Worm (Caenorhabditis elegans): Measurements from ENCODE around the gene cest-7.

DNA sequence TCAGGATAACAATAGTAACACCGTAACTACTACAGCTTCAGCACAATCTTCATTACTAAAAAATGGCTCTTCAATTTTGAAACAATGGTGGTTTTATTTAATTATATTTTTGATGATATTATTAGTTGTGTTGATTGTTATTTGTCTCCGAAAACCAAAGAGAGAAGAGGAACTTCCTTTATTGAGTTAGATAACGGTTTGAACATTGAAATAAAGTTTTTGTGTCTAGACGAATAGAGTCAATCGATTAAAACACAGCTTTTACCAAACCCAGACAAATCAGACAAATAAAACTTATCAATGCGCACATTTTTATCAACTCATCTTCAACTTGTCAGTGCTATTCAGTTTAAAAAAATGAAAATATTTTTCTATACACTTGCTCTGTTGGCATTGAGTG lies at the start of gene cest-7:
- TF ChIP-seq dpl-1 (GFP tag; optimal IDR thresholded peaks at IDR 0.05) (no peak), zfp-3 (GFP tag; conservative IDR thresholded peaks at IDR 0.05) (no peak), lsy-2 (tag; optimal IDR thresholded peaks at IDR 0.05) (no peak), jun-1 (tag; optimal IDR thresholded peaks at IDR 0.05) (no peak), egl-27 (tag; optimal IDR thresholded peaks at IDR 0.05) (no peak), aly-2 (tag; optimal IDR thresholded peaks at IDR 0.05) (no peak), lin-29 (GFP tag; IDR thresholded peaks at IDR 0.05) (no peak), F37D6.2 (tag; optimal IDR thresholded peaks at IDR 0.05) (no peak), skn-1 (tag; optimal IDR thresholded peaks at IDR 0.05) (no peak), set-16 (GFP tag; IDR thresholded peaks at IDR 0.05) (no peak), lin-15B (tag; optimal IDR thresholded peaks at IDR 0.05) (no peak), unc-62 (GFP tag; optimal IDR thresholded peaks at IDR 0.05 in 1 of 2) (no peak), unc-62 (tag; optimal IDR thresholded peaks at IDR 0.05) (no peak), Y5F2A.4 (GFP tag; optimal IDR thresholded peaks at IDR 0.05) (no peak)
